Worm (Caenorhabditis elegans) whole organism, L3 larva: ENCODE results near the gene B0454.26.

Experiments used
- aly-2 ChIP-seq: fragments of 150-350 bp; optimal IDR thresholded peaks from 2 replicates; lab custom pipeline; 2014; ENCODE audit warnings: missing biosample characterization, missing genetic modification characterization
- ceh-9 ChIP-seq: sonication (generic microtip); optimal IDR thresholded peaks from 2 replicates; lab custom pipeline; 2018; ENCODE audit warnings: missing biosample characterization, missing genetic modification characterization
- elt-2 ChIP-seq: sonication (generic microtip); optimal IDR thresholded peaks from 2 replicates; lab custom pipeline; 2016; ENCODE audit warnings: missing genetic modification reagents, mild to moderate bottlenecking, missing genetic modification characterization, missing compliant biosample characterization
- fkh-10 ChIP-seq: sonication (generic microtip); optimal IDR thresholded peaks from 2 replicates; lab custom pipeline; 2017; ENCODE audit warnings: missing biosample characterization, missing genetic modification reagents, missing genetic modification characterization
- fos-1 ChIP-seq: fragments of 150-350 bp; optimal IDR thresholded peaks from 2 replicates; lab custom pipeline; 2014; ENCODE audit warnings: missing biosample characterization, missing genetic modification characterization
- nhr-12 ChIP-seq: fragments of 150-350 bp; optimal IDR thresholded peaks from 2 replicates; lab custom pipeline; 2014; ENCODE audit warnings: missing biosample characterization, missing genetic modification characterization
- pqm-1 ChIP-seq: fragments of 150-350 bp; optimal IDR thresholded peaks from 2 replicates; lab custom pipeline; 2017; ENCODE audit warnings: missing biosample characterization, missing genetic modification characterization, inconsistent platforms
- unc-62 ChIP-seq: fragments of 150-350 bp; sonication (generic microtip); optimal IDR thresholded peaks from 4 replicates; lab custom pipeline; 2014; ENCODE audit warnings: missing biosample characterization, missing genetic modification reagents, missing genetic modification characterization
- ztf-11 ChIP-seq: fragments of 150-350 bp; optimal IDR thresholded peaks from 2 replicates; lab custom pipeline; 2014; ENCODE audit warnings: missing biosample characterization, missing genetic modification characterization

ce11 chrII:3028264-3028663, 10.1 kb downstream of the B0454.26 start:
- TF ChIP-seq nhr-12 (tag; lab: Kevin White, UChicago) = no peak
- TF ChIP-seq aly-2 (tag; lab: Kevin White, UChicago) = no peak
- no peak for TF ChIP-seq fkh-10 (GFP tag; lab: Kevin White, UChicago)
- TF ChIP-seq pqm-1 (tag; lab: Kevin White, UChicago) = no peak
- TF ChIP-seq unc-62 = no peak
- TF ChIP-seq ztf-11 = no peak
- TF ChIP-seq elt-2 = no peak
- TF ChIP-seq fos-1 (tag; lab: Kevin White, UChicago) = no peak
- no peak for TF ChIP-seq ceh-9
